Worm (Caenorhabditis elegans) whole organism, L4/young adult: ENCODE results near the gene R12B2.7.

Source experiments
- W03F9.2 ChIP-seq: fragments of 150-350 bp; optimal IDR thresholded peaks from 2 replicates; lab custom pipeline; 2014; ENCODE audit warnings: missing biosample characterization, missing genetic modification characterization
- dao-5 ChIP-seq: sonication (generic microtip); optimal IDR thresholded peaks from 2 replicates; lab custom pipeline; 2016; ENCODE audit warnings: missing genotype, missing genetic modification characterization, moderate library complexity, missing compliant biosample characterization
- him-1 ChIP-seq: sonication (generic microtip); optimal IDR thresholded peaks from 2 replicates; lab custom pipeline; 2016; ENCODE audit warnings: missing genotype, missing genetic modification reagents, missing genetic modification characterization, missing compliant biosample characterization

DNA sequence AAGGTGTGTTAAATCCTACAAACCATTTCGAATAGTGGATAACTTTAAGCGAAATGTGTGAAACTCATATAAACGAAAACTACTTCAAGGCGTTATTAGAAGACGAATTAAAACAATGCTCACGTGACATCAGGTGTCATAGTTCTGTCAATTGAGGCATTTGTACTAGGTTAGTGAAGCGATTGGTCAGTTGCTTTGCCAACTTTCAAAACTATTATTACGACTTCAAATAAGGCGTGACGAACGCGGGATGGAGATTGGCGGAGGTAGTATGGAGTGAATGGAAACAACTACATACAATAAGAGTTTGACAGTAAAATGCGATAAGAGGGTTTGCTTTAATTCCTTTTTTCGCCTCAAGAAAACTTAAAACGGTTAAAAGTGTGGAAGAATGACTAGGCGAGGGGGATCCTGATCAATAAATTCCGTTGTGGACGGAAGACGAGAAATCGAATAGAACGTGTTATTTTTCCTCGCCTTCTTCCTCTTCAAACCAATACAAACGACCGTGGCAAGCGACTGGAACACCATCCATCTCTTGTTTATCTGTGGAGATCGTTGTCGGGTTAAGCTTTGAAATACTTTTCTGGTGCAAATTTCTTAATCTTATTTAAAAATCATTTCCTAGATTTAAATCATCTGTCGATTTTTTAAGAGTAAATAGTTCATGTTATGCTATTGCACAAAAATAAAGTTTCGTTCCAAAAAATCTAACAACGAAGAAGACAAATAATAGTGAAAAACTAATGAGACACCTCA, 26.1 kb downstream of the R12B2.7 start:
- TF ChIP-seq W03F9.2 (tag; lab: Kevin White, UChicago) (no peak), dao-5 (no peak), him-1 (tag; lab: Kevin White, UChicago) (no peak)
